Worm (Caenorhabditis elegans) whole organism, L4 larva: ENCODE results near the gene ZK930.6.

Source experiments
- D1046.2 ChIP-seq: fragments of 200-800 bp; sonication (Bioruptor generic); IDR thresholded peaks from 2 replicates; pipeline ENCODE4 v1.3.6; 2022; ENCODE audit warnings: missing genetic modification characterization, missing compliant biosample characterization
- F26F4.8 ChIP-seq: fragments of 200-800 bp; sonication (Bioruptor generic); conservative IDR thresholded peaks from 2 replicates; pipeline ENCODE4 v1.3.6; 2022; ENCODE audit warnings: missing genetic modification characterization, missing compliant biosample characterization
- Y75B8A.6 ChIP-seq: fragments of 200-800 bp; sonication (Bioruptor generic); IDR thresholded peaks from 2 replicates; pipeline ENCODE4 v1.3.6; 2022; ENCODE audit warnings: missing genetic modification reagents, missing genetic modification characterization, missing compliant biosample characterization
- ZK337.2 ChIP-seq: fragments of 200-800 bp; sonication (Bioruptor generic); IDR thresholded peaks from 2 replicates; pipeline ENCODE4 v1.3.6; 2022; ENCODE audit warnings: missing genetic modification reagents, missing genetic modification characterization, missing compliant biosample characterization
- aha-1 ChIP-seq: fragments of 150-350 bp; peaks from one replicate; lab custom pipeline; 2014; ENCODE audit warnings: missing biosample characterization, missing genetic modification characterization
- ceh-20 ChIP-seq: fragments of 200-800 bp; sonication (Bioruptor generic); IDR thresholded peaks from 2 replicates; pipeline ENCODE4 v1.3.6; 2022; ENCODE audit warnings: missing genetic modification reagents, missing genetic modification characterization, missing compliant biosample characterization
- ceh-28 ChIP-seq: fragments of 150-350 bp; optimal IDR thresholded peaks from 2 replicates; lab custom pipeline; 2014; ENCODE audit warnings: missing biosample characterization, missing genetic modification reagents, missing genetic modification characterization
- ceh-82 ChIP-seq: sonication (generic microtip); optimal IDR thresholded peaks from 2 replicates; lab custom pipeline; 2017; ENCODE audit warnings: missing biosample characterization, missing genetic modification characterization
- dmd-6 ChIP-seq: fragments of 200-800 bp; sonication (Bioruptor generic); IDR thresholded peaks from 2 replicates; pipeline ENCODE4 v1.3.6; 2022; ENCODE audit warnings: missing genetic modification reagents, missing genetic modification characterization, missing compliant biosample characterization
- fos-1 ChIP-seq: fragments of 150-350 bp; optimal IDR thresholded peaks from 2 replicates; lab custom pipeline; 2014; ENCODE audit warnings: missing biosample characterization, missing genetic modification characterization
- lin-1 ChIP-seq: fragments of 200-800 bp; sonication (Bioruptor generic); IDR thresholded peaks from 2 replicates; pipeline ENCODE4 v1.3.6; 2022; ENCODE audit warnings: missing genetic modification reagents, missing genetic modification characterization, missing compliant biosample characterization
- lir-3 ChIP-seq: sonication (generic microtip); optimal IDR thresholded peaks from 2 replicates; lab custom pipeline; 2016; ENCODE audit warnings: mild to moderate bottlenecking, missing genetic modification characterization, missing compliant biosample characterization
- mdt-29 ChIP-seq: fragments of 200-800 bp; sonication (Bioruptor generic); IDR thresholded peaks from 2 replicates; pipeline ENCODE4 v1.3.6; 2022; ENCODE audit warnings: missing genetic modification reagents, missing genetic modification characterization, missing compliant biosample characterization
- mep-1 ChIP-seq: fragments of 150-350 bp; sonication (generic microtip); optimal IDR thresholded peaks from 3 replicates; lab custom pipeline; 2014; ENCODE audit warnings: missing biosample characterization, missing genetic modification characterization
- nhr-237 ChIP-seq: sonication (generic microtip); optimal IDR thresholded peaks from 2 replicates; lab custom pipeline; 2017; ENCODE audit warnings: missing biosample characterization, missing genetic modification characterization
- nhr-25 ChIP-seq: sonication (generic microtip); optimal IDR thresholded peaks from 2 replicates; lab custom pipeline; 2017; ENCODE audit warnings: missing genetic modification characterization, mild to moderate bottlenecking, missing compliant biosample characterization, antibody characterized with exemption, moderate library complexity, borderline replicate concordance; ENCODE audit not compliant: insufficient read depth
- nhr-41 ChIP-seq: fragments of 200-800 bp; sonication (Bioruptor generic); IDR thresholded peaks from 2 replicates; pipeline ENCODE4 v1.3.6; 2022; ENCODE audit warnings: missing genetic modification reagents, missing genetic modification characterization, missing compliant biosample characterization
- nhr-6 ChIP-seq: fragments of 150-350 bp; optimal IDR thresholded peaks from 2 replicates; lab custom pipeline; 2014; ENCODE audit warnings: missing biosample characterization, missing genetic modification characterization
- nhr-77 ChIP-seq: fragments of 150-350 bp; optimal IDR thresholded peaks from 2 replicates; lab custom pipeline; 2014; ENCODE audit warnings: missing biosample characterization, missing genetic modification characterization
- php-3 ChIP-seq: fragments of 200-800 bp; sonication (Bioruptor generic); IDR thresholded peaks from 2 replicates; pipeline ENCODE4 v1.3.6; 2022; ENCODE audit warnings: missing genetic modification reagents, missing genetic modification characterization, missing compliant biosample characterization
- pqm-1 ChIP-seq: sonication (generic microtip); optimal IDR thresholded peaks from 2 replicates; lab custom pipeline; 2017; ENCODE audit warnings: missing biosample characterization, missing genetic modification characterization
- rbr-2 ChIP-seq: sonication (generic microtip); optimal IDR thresholded peaks from 2 replicates; lab custom pipeline; 2016; ENCODE audit warnings: missing genotype, missing genetic modification characterization, missing compliant biosample characterization
- saeg-2 ChIP-seq: fragments of 200-800 bp; sonication (Bioruptor generic); IDR thresholded peaks from 2 replicates; pipeline ENCODE4 v1.3.6; 2022; ENCODE audit warnings: missing genetic modification reagents, missing genetic modification characterization, missing compliant biosample characterization
- snpc-1.2 ChIP-seq: fragments of 200-800 bp; sonication (Bioruptor generic); IDR thresholded peaks from 2 replicates; pipeline ENCODE4 v1.3.6; 2022; ENCODE audit warnings: missing genetic modification reagents, missing genetic modification characterization, missing compliant biosample characterization
- snpc-4 ChIP-seq: fragments of 150-350 bp; optimal IDR thresholded peaks from 2 replicates; lab custom pipeline; 2014; ENCODE audit warnings: missing biosample characterization, missing genetic modification characterization
- tra-1 ChIP-seq: fragments of 200-800 bp; sonication (Bioruptor generic); IDR thresholded peaks from 2 replicates; pipeline ENCODE4 v1.3.6; 2022; ENCODE audit warnings: missing genetic modification reagents, missing genetic modification characterization, missing compliant biosample characterization
- unc-130 ChIP-seq: sonication (generic microtip); optimal IDR thresholded peaks from 2 replicates; lab custom pipeline; 2016; ENCODE audit warnings: missing genetic modification reagents, missing genetic modification characterization, missing compliant biosample characterization
- unc-39 ChIP-seq: sonication (generic microtip); optimal IDR thresholded peaks from 2 replicates; lab custom pipeline; 2017; ENCODE audit warnings: missing biosample characterization, missing genetic modification characterization
- unc-62 ChIP-seq, 3 experiments: fragments of 150-350 bp in 1 of 3; sonication (generic microtip); optimal IDR thresholded peaks in 2 of 3; peaks in 1 of 3; 1 replicate in 1 of 3; 2 replicates in 2 of 3; lab custom pipeline; 2014 to 2017; ENCODE audit warnings: missing biosample characterization in 3 of 3, missing genetic modification characterization in 3 of 3, missing genetic modification reagents in 3 of 3, missing genotype in 1 of 3
- vab-7 ChIP-seq: fragments of 200-800 bp; sonication (Bioruptor generic); IDR thresholded peaks from 2 replicates; pipeline ENCODE4 v1.3.6; 2022; ENCODE audit warnings: missing genetic modification reagents, missing genetic modification characterization, missing compliant biosample characterization
- zip-11 ChIP-seq: fragments of 200-800 bp; sonication (Bioruptor generic); IDR thresholded peaks from 2 replicates; pipeline ENCODE4 v1.3.6; 2022; ENCODE audit warnings: missing genetic modification characterization, missing compliant biosample characterization
- zip-2 ChIP-seq: fragments of 150-350 bp; optimal IDR thresholded peaks from 2 replicates; lab custom pipeline; 2014; ENCODE audit warnings: missing biosample characterization, missing genetic modification characterization
- ztf-11 ChIP-seq: fragments of 150-350 bp; optimal IDR thresholded peaks from 2 replicates; lab custom pipeline; 2014; ENCODE audit warnings: missing biosample characterization, missing genetic modification characterization
- ztf-7 ChIP-seq: fragments of 150-350 bp; optimal IDR thresholded peaks from 2 replicates; lab custom pipeline; 2014; ENCODE audit warnings: missing biosample characterization, missing genetic modification characterization

Gene ZK930.6

DNA sequence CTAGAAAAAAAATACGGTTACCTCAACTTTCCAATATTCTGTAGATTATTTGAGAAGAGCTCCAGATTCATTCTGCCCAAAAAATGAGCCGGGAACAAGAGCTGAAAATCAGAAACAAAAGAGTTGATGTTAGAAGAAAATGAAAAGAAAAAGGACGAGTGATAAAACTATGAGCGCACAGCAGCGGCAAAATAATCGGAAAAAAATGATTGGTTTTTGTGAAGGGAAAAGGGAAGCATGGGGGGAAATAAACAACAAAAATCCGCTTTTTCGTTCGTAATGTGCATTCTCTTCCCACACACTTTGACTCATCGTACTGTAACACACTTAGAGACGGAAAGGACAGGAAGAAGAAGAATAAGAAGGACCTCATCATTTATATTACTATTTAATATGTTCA lies 9.6 kb downstream of the ZK930.6 start, which contains the start of gene ZK930.2:
Gene ZK930.2, minus strand, starts transcription at position 101 of the 400 bp plus-strand sequence.
- TF ChIP-seq unc-62 (GFP tag; optimal IDR thresholded peaks at IDR 0.05 in 1 of 2; lab: Kevin White, UChicago) (no peak), unc-62 (tag; optimal IDR thresholded peaks at IDR 0.05; lab: Kevin White, UChicago) (no peak), nhr-6 (tag; lab: Kevin White, UChicago) (no peak), php-3 (no peak), rbr-2 (no peak), ceh-82 (no peak), fos-1 (tag; lab: Kevin White, UChicago) (no peak), pqm-1 (no peak), tra-1 (GFP tag; lab: Robert Waterston, UW) (no peak), ceh-28 (tag; lab: Kevin White, UChicago) (no peak), lir-3 (tag; lab: Kevin White, UChicago) (no peak), F26F4.8 (no peak), mdt-29 (GFP tag; lab: Robert Waterston, UW) (no peak), nhr-25 (tag; lab: Kevin White, UChicago) (no peak), dmd-6 (GFP tag; lab: Robert Waterston, UW) (no peak), unc-130 (GFP tag; lab: Kevin White, UChicago) (no peak), unc-39 (tag; lab: Kevin White, UChicago) (no peak)

DNA sequence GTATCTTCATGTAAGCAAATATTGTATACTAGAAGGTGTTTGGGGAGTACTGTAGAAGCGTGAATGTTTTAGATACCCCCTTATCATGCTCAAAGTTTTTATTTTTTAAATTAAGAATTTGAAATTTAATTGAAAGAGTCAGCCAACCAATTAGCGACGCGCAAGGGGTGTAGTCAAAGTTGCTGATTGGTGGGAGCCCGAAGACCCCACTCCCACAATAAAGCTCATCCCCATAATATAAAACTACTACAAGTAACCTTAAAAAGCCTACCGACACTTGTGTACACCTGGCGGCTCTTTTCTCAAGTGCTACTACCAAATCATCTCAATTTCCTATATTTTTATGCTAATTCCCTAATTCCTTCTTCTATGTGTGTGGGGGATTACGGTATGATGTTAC lies 16.0 kb downstream of the ZK930.6 start:
- TF ChIP-seq aha-1 (peak; percentile 89), snpc-1.2 (GFP tag; lab: Robert Waterston, UW) (no peak)

ce11 chrII:11901110-11901509 lies 17.4 kb downstream of the ZK930.6 start, which contains the start of gene vab-23:
Gene vab-23, minus strand, starts transcription at chrII:11901210.
- no peak for TF ChIP-seq ztf-7 (tag; lab: Kevin White, UChicago)

DNA sequence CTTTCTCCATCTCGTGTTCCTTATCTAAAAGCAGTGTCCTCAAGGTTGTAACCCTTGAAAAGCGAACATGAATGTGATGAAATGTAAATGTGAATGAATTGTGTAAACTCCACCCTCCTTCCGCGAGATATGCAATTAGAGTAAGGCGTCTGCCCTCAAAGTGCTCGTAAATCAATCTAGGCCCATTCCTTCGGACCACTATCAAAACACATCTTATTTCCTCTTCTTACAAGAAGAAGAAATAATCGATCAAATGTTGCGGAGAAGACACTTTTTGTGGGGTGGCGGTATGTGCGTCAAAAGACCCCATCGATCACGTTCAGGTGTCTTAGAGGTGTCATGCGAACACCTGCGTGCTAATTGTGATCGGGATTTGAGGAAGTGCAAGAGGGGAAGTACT lies 18.5 kb downstream of the ZK930.6 start:
- no peak for TF ChIP-seq ZK337.2 (GFP tag; lab: Robert Waterston, UW)
- TF ChIP-seq snpc-4 (tag; lab: Kevin White, UChicago) = no peak

ce11 chrII:11905023-11905422 lies 21.3 kb downstream of the ZK930.6 start:
- TF ChIP-seq unc-62 (GFP tag; optimal IDR thresholded peaks at IDR 0.05 in 1 of 2; lab: Kevin White, UChicago) (peak in 1 of 2 experiments; percentile 59), unc-62 (tag; optimal IDR thresholded peaks at IDR 0.05; lab: Kevin White, UChicago) (no peak), ceh-20 (GFP tag; lab: Robert Waterston, UW) (no peak)

- TF ChIP-seq zip-2 (no peak), nhr-77 (tag; lab: Kevin White, UChicago) (no peak), Y75B8A.6 (no peak), nhr-237 (no peak), zip-11 (GFP tag; lab: Robert Waterston, UW) (no peak), D1046.2 (GFP tag; lab: Robert Waterston, UW) (no peak), nhr-6 (tag; lab: Kevin White, UChicago) (no peak)
Measured at ce11 chrII:11906217-11906616, 22.5 kb downstream of the ZK930.6 start, which contains the start of gene ZK930.4. Gene ZK930.4, plus strand, starts transcription at chrII:11906517.

- TF ChIP-seq mep-1 (tag; lab: Kevin White, UChicago) = no peak
- TF ChIP-seq vab-7 (GFP tag; lab: Robert Waterston, UW) = no peak
- TF ChIP-seq ztf-11 (tag; lab: Kevin White, UChicago) = no peak
- no peak for TF ChIP-seq lin-1 (GFP tag; lab: Robert Waterston, UW)
- no peak for TF ChIP-seq nhr-237
- TF ChIP-seq ceh-20 (GFP tag; lab: Robert Waterston, UW) = no peak
- no peak for TF ChIP-seq nhr-41 (GFP tag; lab: Robert Waterston, UW)
- no peak for TF ChIP-seq saeg-2
- no peak for TF ChIP-seq snpc-4 (tag; lab: Kevin White, UChicago)
- no peak for TF ChIP-seq zip-2
- no peak for TF ChIP-seq lir-3 (tag; lab: Kevin White, UChicago)
Measured at ce11 chrII:11910569-11910968, 26.8 kb downstream of the ZK930.6 start.
